ENCODE assay signal across 4 fruit fly cellular contexts in genomic region chrX:15363649-15364048, dm6.
A peak's percentile ranks its signal among the peaks of the same experiment; 100 is the strongest.
TF ChIP-seq lines count a peak whose summit lies in the region.

No protein-coding gene starts in this region.

- no peak for TF ChIP-seq CTCF in whole organism, embryonic (GFP tag; optimal IDR thresholded peaks at IDR 0.05; lab: Kevin White, UChicago)

TF ChIP-seq in whole organism, embryonic, 481 proteins besides CTCF, POLR2A, EP300 and RAD21 (continues in another document):
- TF ChIP-seq CG10979 (tag; optimal IDR thresholded peaks at IDR 0.05; lab: Kevin White, UChicago) (peak; percentile 54), gem (tag; optimal IDR thresholded peaks at IDR 0.05; lab: Kevin White, UChicago) (peak; percentile 41), Hmx (GFP tag; optimal IDR thresholded peaks at IDR 0.05; lab: Kevin White, UChicago) (no peak), Hr51 (GFP tag; optimal IDR thresholded peaks at IDR 0.05; lab: Kevin White, UChicago) (peak in 1 of 2 experiments; percentile 15), CG2678 (tag; optimal IDR thresholded peaks at IDR 0.05; lab: Kevin White, UChicago) (peak; percentile 55), pros (GFP tag; optimal IDR thresholded peaks at IDR 0.05; lab: Kevin White, UChicago) (no peak), sens (GFP tag; lab: Kevin White, UChicago) (peak; percentile 17), CG10267 (tag; optimal IDR thresholded peaks at IDR 0.05; lab: Kevin White, UChicago) (peak; percentile 24), CG2712 (tag; optimal IDR thresholded peaks at IDR 0.05; lab: Kevin White, UChicago) (peak; percentile 28), CG12391 (tag; optimal IDR thresholded peaks at IDR 0.05; lab: Kevin White, UChicago) (peak; percentile 22), ATbp (GFP tag; optimal IDR thresholded peaks at IDR 0.05; lab: Kevin White, UChicago) (peak; percentile 9), Ssrp (tag; optimal IDR thresholded peaks at IDR 0.05; lab: Kevin White, UChicago) (peak; percentile 17), Pdp1 (GFP tag; optimal IDR thresholded peaks at IDR 0.05; lab: Kevin White, UChicago) (no peak), Jarid2 (GFP tag; optimal IDR thresholded peaks at IDR 0.05; lab: Kevin White, UChicago) (no peak), fu2 (GFP tag; optimal IDR thresholded peaks at IDR 0.05; lab: Kevin White, UChicago) (no peak), Sox100B (GFP tag; optimal IDR thresholded peaks at IDR 0.05; lab: Kevin White, UChicago) (peak; percentile 42), dmrt11E (tag; optimal IDR thresholded peaks at IDR 0.05; lab: Kevin White, UChicago) (peak; percentile 11), CG17359 (tag; optimal IDR thresholded peaks at IDR 0.05; lab: Kevin White, UChicago) (peak; percentile 19), CG11504 (tag; optimal IDR thresholded peaks at IDR 0.05; lab: Kevin White, UChicago) (peak; percentile 54), D19A (tag; optimal IDR thresholded peaks at IDR 0.05; lab: Kevin White, UChicago) (peak; percentile 10), Kr (GFP tag; optimal IDR thresholded peaks at IDR 0.05; lab: Kevin White, UChicago) (no peak), Sox102F (GFP tag; optimal IDR thresholded peaks at IDR 0.05; lab: Kevin White, UChicago) (peak; percentile 12), pzg (GFP tag; optimal IDR thresholded peaks at IDR 0.05; lab: Kevin White, UChicago) (no peak)

TF ChIP-seq in whole organism, prepupa, 60 proteins besides CTCF, POLR2A, EP300 and RAD21:
- TF ChIP-seq Eip78C (GFP tag; lab: Kevin White, UChicago) (peak; percentile 21), ss (GFP tag; optimal IDR thresholded peaks at IDR 0.05; lab: Kevin White, UChicago) (peak in 1 of 2 experiments; percentile 20), Gug (GFP tag; IDR thresholded peaks at IDR 0.05; lab: Robert Waterston, UW) (no peak), CG3919 (GFP tag; optimal IDR thresholded peaks at IDR 0.05; lab: Kevin White, UChicago) (peak; percentile 12), CG3032 (tag; optimal IDR thresholded peaks at IDR 0.05; lab: Kevin White, UChicago) (peak; percentile 20), acj6 (GFP tag; optimal IDR thresholded peaks at IDR 0.05; lab: Kevin White, UChicago) (peak; percentile 27)

TF ChIP-seq in whole organism, pupa, 21 proteins besides CTCF, POLR2A, EP300 and RAD21:
- TF ChIP-seq gl (tag; optimal IDR thresholded peaks at IDR 0.05; lab: Kevin White, UChicago) (no peak), CG8159 (tag; optimal IDR thresholded peaks at IDR 0.05; lab: Kevin White, UChicago) (peak; percentile 38), CG14655 (GFP tag; optimal IDR thresholded peaks at IDR 0.05; lab: Kevin White, UChicago) (peak; percentile 1), CG15710 (tag; optimal IDR thresholded peaks at IDR 0.05; lab: Kevin White, UChicago) (peak; percentile 3)

TF ChIP-seq in whole organism, wandering third instar larva, 38 proteins besides CTCF, POLR2A, EP300 and RAD21:
- TF ChIP-seq ey (GFP tag; optimal IDR thresholded peaks at IDR 0.05; lab: Kevin White, UChicago): no peak
- peak; percentile 11 for TF ChIP-seq HLH106 (tag; optimal IDR thresholded peaks at IDR 0.05; lab: Kevin White, UChicago)
TF ChIP-seq in whole organism, wandering third instar larva: peak in this region for 1.

Comparison
In these comparisons a context has a peak if more than half of its experiments do, and no peak if none do; other contexts are left out.
1. Of the 7 proteins assayed by ChIP-seq in both whole organism, embryonic and whole organism, prepupa: peak only in whole organism, embryonic: Blimp-1 and Sox102F; only in whole organism, prepupa: none; in both: none; in neither: 5.